Fruit fly (Drosophila melanogaster) whole organism: ENCODE results near the gene Aos1.

Experiments
- psq ChIP-seq: fragments of >200 bp; optimal IDR thresholded peaks from 2 replicates; lab custom pipeline; 2017
- usp ChIP-seq: fragments of >200 bp; optimal IDR thresholded peaks from 2 replicates; lab custom pipeline; 2017; ENCODE audit warnings: missing biosample characterization, missing genetic modification characterization, mixed read lengths

DNA sequence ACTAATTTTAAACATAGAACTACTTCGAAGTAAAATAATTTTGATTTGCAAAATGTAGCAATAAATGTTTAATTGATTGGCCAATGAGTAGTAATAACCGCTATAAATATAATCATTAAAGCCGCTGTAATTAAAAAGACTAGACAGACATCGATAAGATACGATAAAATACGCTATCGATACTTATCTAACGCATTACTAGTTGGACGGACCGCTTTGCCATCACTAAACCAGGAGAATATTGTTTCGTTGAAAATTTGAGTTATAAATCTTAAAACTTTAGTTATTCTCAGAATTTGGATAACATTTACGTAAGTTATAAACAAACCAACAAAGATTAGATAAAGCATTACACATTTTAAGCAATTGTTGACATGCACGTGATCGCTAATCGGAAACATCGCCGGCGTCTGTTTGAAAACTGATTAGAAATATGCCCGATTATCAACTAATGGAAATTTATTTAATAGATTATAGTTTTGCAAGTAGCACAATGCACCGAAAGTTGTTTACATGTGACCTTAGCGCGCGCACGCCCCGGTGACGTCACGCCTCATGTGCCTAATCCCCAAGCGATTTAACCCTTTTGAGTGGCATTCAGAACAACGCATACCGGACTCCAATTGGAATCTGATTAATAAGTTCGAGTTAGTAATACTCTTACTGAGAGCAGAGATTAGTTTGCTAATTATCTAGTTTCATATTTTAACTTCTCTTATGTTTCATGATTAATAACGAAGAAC lies 6.0 kb upstream of the Aos1 start, which contains the start of gene Desat1:
- TF ChIP-seq psq (no peak), usp (GFP tag; lab: Kevin White, UChicago) (no peak)
